Worm (Caenorhabditis elegans) whole organism, young adult: ENCODE data around the gene F15E6.10.
"Not testable (repeated sequence)": the region's sequence is repeated elsewhere in the genome, so short reads cannot be mapped to it uniquely, and the experiment has no call there.

Source experiments
- F10E7.11 ChIP-seq: sonication (generic microtip); optimal IDR thresholded peaks from 2 replicates; lab custom pipeline; 2017; ENCODE audit warnings: mild to moderate bottlenecking, missing genetic modification characterization, moderate library complexity, missing compliant biosample characterization
- pha-4 ChIP-seq: fragments of 150-350 bp; sonication (generic microtip); optimal IDR thresholded peaks from 2 replicates; lab custom pipeline; 2014; ENCODE audit warnings: missing biosample characterization, missing genetic modification reagents, missing genetic modification characterization
- sea-2 ChIP-seq: fragments of 200-800 bp; sonication (Bioruptor generic); IDR thresholded peaks from 2 replicates; pipeline ENCODE4 v1.3.6; 2022; ENCODE audit warnings: missing genetic modification characterization, missing compliant biosample characterization
- snpc-1.1 ChIP-seq: sonication (generic microtip); optimal IDR thresholded peaks from 2 replicates; lab custom pipeline; 2017; ENCODE audit warnings: missing genetic modification characterization, mild to moderate bottlenecking, missing compliant biosample characterization, antibody characterized with exemption, moderate library complexity, missing genotype, missing genetic modification reagents; ENCODE audit not compliant: insufficient read depth
- ztf-6 ChIP-seq: fragments of 200-800 bp; sonication (Bioruptor generic); IDR thresholded peaks from 2 replicates; pipeline ENCODE4 v1.3.6; 2022; ENCODE audit warnings: missing genetic modification reagents, missing genetic modification characterization, missing compliant biosample characterization

ce11 chrIV:4313144-4313543 lies 20.5 kb downstream of the F15E6.10 start:
- not testable (repeated sequence) for TF ChIP-seq snpc-1.1 (tag; lab: Kevin White, UChicago); pha-4 (tag; lab: Kevin White, UChicago); sea-2 (GFP tag; lab: Robert Waterston, UW); ztf-6 (GFP tag; lab: Robert Waterston, UW); F10E7.11
